Worm (Caenorhabditis elegans): Measurements from ENCODE around the gene moc-3.

DNA sequence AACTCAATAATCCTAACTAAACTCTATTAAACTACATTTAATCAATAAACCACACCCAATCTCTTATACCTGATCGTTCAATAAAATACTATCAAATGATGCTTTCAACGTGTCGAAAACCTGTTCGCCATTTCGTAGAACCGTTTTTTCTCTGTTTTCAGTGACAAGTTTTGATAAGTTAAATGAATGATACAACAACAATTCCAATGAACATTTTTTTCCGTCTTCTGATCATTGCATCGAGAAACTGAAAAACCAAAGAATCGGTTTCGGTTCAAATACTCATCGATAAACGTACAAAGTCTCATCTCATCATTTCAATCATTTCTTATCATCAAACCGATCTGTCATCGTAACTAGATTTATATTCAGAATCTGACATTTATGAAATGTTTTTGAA lies 27.2 kb upstream of the moc-3 start:
- TF ChIP-seq aly-2 (tag; optimal IDR thresholded peaks at IDR 0.05): no peak
- TF ChIP-seq sma-3 (GFP tag; optimal IDR thresholded peaks at IDR 0.05): peak; percentile 14
- TF ChIP-seq R02D3.7 (tag; optimal IDR thresholded peaks at IDR 0.05): no peak
- TF ChIP-seq zag-1 (tag; optimal IDR thresholded peaks at IDR 0.05): no peak
- TF ChIP-seq nhr-25 (tag; optimal IDR thresholded peaks at IDR 0.05): peak; percentile 37
- TF ChIP-seq ama-1 (optimal IDR thresholded peaks at IDR 0.05): no peak
- no peak for TF ChIP-seq F13H6.1 (tag; optimal IDR thresholded peaks at IDR 0.05)
- no peak for TF ChIP-seq nhr-12 (tag; optimal IDR thresholded peaks at IDR 0.05)
- no peak for TF ChIP-seq unc-62 (GFP tag; optimal IDR thresholded peaks at IDR 0.05)
- no peak for TF ChIP-seq snpc-4 (tag; optimal IDR thresholded peaks at IDR 0.05)
- no peak for TF ChIP-seq lin-39 (tag; optimal IDR thresholded peaks at IDR 0.05)
- TF ChIP-seq mdl-1 (tag; optimal IDR thresholded peaks at IDR 0.05): no peak
- TF ChIP-seq C34F6.9 (tag; optimal IDR thresholded peaks at IDR 0.05): no peak
- TF ChIP-seq nhr-10 (tag; optimal IDR thresholded peaks at IDR 0.05): no peak
